Worm (Caenorhabditis elegans) whole organism, late embryonic: ENCODE results near the gene rabr-4.

Experiments used
- K09A11.1 ChIP-seq: sonication (generic microtip); optimal IDR thresholded peaks from 2 replicates; lab custom pipeline; 2017; ENCODE audit warnings: antibody characterized with exemption, mild to moderate bottlenecking, missing genetic modification characterization, missing compliant biosample characterization; ENCODE audit not compliant: insufficient read depth
- Y22D7AL.16 ChIP-seq: sonication (generic microtip); optimal IDR thresholded peaks from 2 replicates; lab custom pipeline; 2016; ENCODE audit warnings: missing genetic modification characterization, missing compliant biosample characterization
- ahr-1 ChIP-seq: sonication (generic microtip); optimal IDR thresholded peaks from 2 replicates; lab custom pipeline; 2016; ENCODE audit warnings: missing genetic modification characterization, missing compliant biosample characterization
- ama-1 ChIP-seq: fragments of 150-350 bp; optimal IDR thresholded peaks from 2 replicates; lab custom pipeline; 2014
- ceh-14 ChIP-seq: sonication (generic microtip); optimal IDR thresholded peaks from 2 replicates; lab custom pipeline; 2016; ENCODE audit warnings: missing genotype, missing genetic modification characterization, missing compliant biosample characterization
- ceh-18 ChIP-seq: sonication (generic microtip); optimal IDR thresholded peaks from 2 replicates; lab custom pipeline; 2016; ENCODE audit warnings: missing genetic modification characterization, missing compliant biosample characterization
- ceh-2 ChIP-seq: sonication (generic microtip); optimal IDR thresholded peaks from 2 replicates; lab custom pipeline; 2016; ENCODE audit warnings: missing genotype, missing genetic modification characterization, missing compliant biosample characterization
- ceh-24 ChIP-seq: sonication (generic microtip); optimal IDR thresholded peaks from 2 replicates; lab custom pipeline; 2016; ENCODE audit warnings: mild to moderate bottlenecking, missing genetic modification characterization, missing compliant biosample characterization
- ceh-31 ChIP-seq: sonication (generic microtip); optimal IDR thresholded peaks from 2 replicates; lab custom pipeline; 2016; ENCODE audit warnings: missing genetic modification characterization, missing compliant biosample characterization
- ceh-34 ChIP-seq: sonication (generic microtip); optimal IDR thresholded peaks from 2 replicates; lab custom pipeline; 2016; ENCODE audit warnings: mild to moderate bottlenecking, missing genetic modification characterization, missing compliant biosample characterization
- ceh-48 ChIP-seq: sonication (generic microtip); optimal IDR thresholded peaks from 2 replicates; lab custom pipeline; 2016; ENCODE audit warnings: missing genetic modification characterization, inconsistent platforms, missing compliant biosample characterization
- ceh-9 ChIP-seq: sonication (generic microtip); optimal IDR thresholded peaks from 2 replicates; lab custom pipeline; 2016; ENCODE audit warnings: mild to moderate bottlenecking, missing genetic modification characterization, inconsistent platforms, missing compliant biosample characterization
- che-1 ChIP-seq: sonication (generic microtip); optimal IDR thresholded peaks from 2 replicates; lab custom pipeline; 2016; ENCODE audit warnings: mild to moderate bottlenecking, missing genetic modification characterization, missing compliant biosample characterization
- dmd-4 ChIP-seq: sonication (generic microtip); optimal IDR thresholded peaks from 2 replicates; lab custom pipeline; 2016; ENCODE audit warnings: borderline replicate concordance, missing genetic modification characterization, missing compliant biosample characterization
- dve-1 ChIP-seq: sonication (generic microtip); optimal IDR thresholded peaks from 2 replicates; lab custom pipeline; 2017; ENCODE audit warnings: antibody characterized with exemption, mild to moderate bottlenecking, missing genetic modification characterization, missing compliant biosample characterization
- elt-2 ChIP-seq: sonication (generic microtip); optimal IDR thresholded peaks from 2 replicates; lab custom pipeline; 2016; ENCODE audit warnings: missing genetic modification reagents, missing genetic modification characterization, missing compliant biosample characterization
- fax-1 ChIP-seq: sonication (generic microtip); optimal IDR thresholded peaks from 2 replicates; lab custom pipeline; 2016; ENCODE audit warnings: missing genotype, missing genetic modification characterization, missing compliant biosample characterization
- fkh-10 ChIP-seq: fragments of 150-350 bp; optimal IDR thresholded peaks from 2 replicates; lab custom pipeline; 2014; ENCODE audit warnings: missing biosample characterization, missing genetic modification reagents, missing genetic modification characterization
- gmeb-2 ChIP-seq: sonication (generic microtip); optimal IDR thresholded peaks from 2 replicates; lab custom pipeline; 2016; ENCODE audit warnings: missing genetic modification characterization, inconsistent platforms, missing compliant biosample characterization
- hlh-13 ChIP-seq: fragments of 200-800 bp; sonication (Bioruptor generic); optimal IDR thresholded peaks from 2 replicates; lab custom pipeline; 2018; ENCODE audit warnings: mild to moderate bottlenecking, missing genetic modification characterization, missing compliant biosample characterization
- hlh-8 ChIP-seq: sonication (generic microtip); optimal IDR thresholded peaks from 2 replicates; lab custom pipeline; 2016; ENCODE audit warnings: missing genotype, missing genetic modification characterization, missing compliant biosample characterization
- nhr-11 ChIP-seq: fragments of 150-350 bp; optimal IDR thresholded peaks from 2 replicates; lab custom pipeline; 2014; ENCODE audit warnings: missing biosample characterization, missing genetic modification characterization
- pag-3 ChIP-seq: sonication (generic microtip); optimal IDR thresholded peaks from 2 replicates; lab custom pipeline; 2016; ENCODE audit warnings: missing compliant biosample characterization, missing genetic modification characterization, borderline replicate concordance
- pat-9 ChIP-seq: fragments of 200-800 bp; sonication (Bioruptor generic); optimal IDR thresholded peaks from 2 replicates; lab custom pipeline; 2018; ENCODE audit warnings: mild to moderate bottlenecking, missing genetic modification characterization, moderate library complexity, missing compliant biosample characterization
- pha-2 ChIP-seq: sonication (generic microtip); optimal IDR thresholded peaks from 2 replicates; lab custom pipeline; 2017; ENCODE audit warnings: mild to moderate bottlenecking, missing genetic modification characterization, missing compliant biosample characterization
- pqm-1 ChIP-seq: sonication (generic microtip); optimal IDR thresholded peaks from 2 replicates; lab custom pipeline; 2016; ENCODE audit warnings: missing genetic modification characterization, missing compliant biosample characterization
- sdc-2 ChIP-seq: sonication (generic microtip); optimal IDR thresholded peaks from 2 replicates; lab custom pipeline; 2016; ENCODE audit warnings: missing genotype, missing genetic modification characterization, missing compliant biosample characterization
- syd-9 ChIP-seq: sonication (generic microtip); optimal IDR thresholded peaks from 2 replicates; lab custom pipeline; 2016; ENCODE audit warnings: mild to moderate bottlenecking, missing genetic modification characterization, moderate library complexity, missing compliant biosample characterization
- ttx-3 ChIP-seq: sonication (generic microtip); optimal IDR thresholded peaks from 2 replicates; lab custom pipeline; 2016; ENCODE audit warnings: missing genetic modification reagents, missing genetic modification characterization, missing compliant biosample characterization
- unc-42 ChIP-seq: sonication (generic microtip); optimal IDR thresholded peaks from 2 replicates; lab custom pipeline; 2016; ENCODE audit warnings: missing genotype, missing genetic modification characterization, missing compliant biosample characterization
- zip-5 ChIP-seq: sonication (generic microtip); optimal IDR thresholded peaks from 2 replicates; lab custom pipeline; 2016; ENCODE audit warnings: missing genetic modification characterization, missing compliant biosample characterization

The rabr-4 gene

ce11 chrV:16163719-16164118 is 31.0 kb upstream of the rabr-4 start, which contains the start of gene F10A3.12:
TSS of gene F10A3.12 (plus strand) at chrV:16164019.
- no peak for TF ChIP-seq unc-42 (tag; lab: Kevin White, UChicago)
- no peak for TF ChIP-seq syd-9 (tag; lab: Kevin White, UChicago)
- TF ChIP-seq zip-5 (tag; lab: Kevin White, UChicago), result no peak
- TF ChIP-seq che-1, result no peak
- TF ChIP-seq hlh-8, result no peak
- no peak for TF ChIP-seq pha-2
- TF ChIP-seq ahr-1 (tag; lab: Kevin White, UChicago), result no peak
- no peak for TF ChIP-seq ceh-48 (tag; lab: Kevin White, UChicago)
- no peak for TF ChIP-seq nhr-11 (tag; lab: Kevin White, UChicago)
- TF ChIP-seq pat-9 (tag; lab: Kevin White, UChicago), result no peak
- no peak for TF ChIP-seq dmd-4
- no peak for TF ChIP-seq ttx-3 (tag; lab: Kevin White, UChicago)
- no peak for TF ChIP-seq ceh-18 (tag; lab: Kevin White, UChicago)
- no peak for TF ChIP-seq gmeb-2 (tag; lab: Kevin White, UChicago)
- no peak for TF ChIP-seq elt-2 (tag; lab: Kevin White, UChicago)
- no peak for TF ChIP-seq fkh-10 (GFP tag; lab: Kevin White, UChicago)
- TF ChIP-seq ceh-34, result no peak
- no peak for TF ChIP-seq ceh-14 (tag; lab: Kevin White, UChicago)

ce11 chrV:16165936-16166335 is 28.8 kb upstream of the rabr-4 start, which contains the start of gene str-108:
TSS of gene str-108 (plus strand) at chrV:16166236.
- TF ChIP-seq ceh-2 (tag; lab: Kevin White, UChicago), result no peak
- TF ChIP-seq ceh-14 (tag; lab: Kevin White, UChicago), result no peak
- TF ChIP-seq ceh-31 (tag; lab: Kevin White, UChicago), result no peak
- no peak for TF ChIP-seq syd-9 (tag; lab: Kevin White, UChicago)
- TF ChIP-seq ceh-9 (tag; lab: Kevin White, UChicago), result no peak
- TF ChIP-seq ceh-24, result no peak
- TF ChIP-seq zip-5 (tag; lab: Kevin White, UChicago), result no peak

DNA sequence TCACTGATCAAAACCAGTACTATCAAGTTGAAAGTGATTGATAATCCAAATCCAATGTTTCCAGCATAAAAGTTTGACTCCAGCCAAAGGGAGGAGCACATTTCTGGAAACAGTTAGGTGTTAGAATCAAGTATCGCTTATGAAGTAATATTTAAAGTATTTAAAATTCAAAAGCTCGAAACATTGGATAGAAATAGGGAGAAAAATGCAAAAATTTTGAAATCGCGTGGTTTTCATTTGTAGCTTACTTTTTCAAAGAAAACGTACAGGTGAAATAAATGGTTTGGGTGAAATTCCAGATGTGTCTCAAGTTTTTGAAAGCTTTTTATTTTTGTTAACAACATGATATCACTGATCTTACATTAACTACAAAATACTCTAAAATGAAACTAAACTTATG is 25.7 kb upstream of the rabr-4 start, which contains the start of gene str-111:
Gene str-111, minus strand, starts transcription at position 101 of the 400 bp plus-strand sequence.
- TF ChIP-seq pag-3 (tag; lab: Kevin White, UChicago), result no peak
- TF ChIP-seq dmd-4, result no peak
- no peak for TF ChIP-seq pqm-1 (tag; lab: Kevin White, UChicago)
- no peak for TF ChIP-seq K09A11.1 (tag; lab: Kevin White, UChicago)
- TF ChIP-seq sdc-2 (tag; lab: Kevin White, UChicago), result no peak

DNA sequence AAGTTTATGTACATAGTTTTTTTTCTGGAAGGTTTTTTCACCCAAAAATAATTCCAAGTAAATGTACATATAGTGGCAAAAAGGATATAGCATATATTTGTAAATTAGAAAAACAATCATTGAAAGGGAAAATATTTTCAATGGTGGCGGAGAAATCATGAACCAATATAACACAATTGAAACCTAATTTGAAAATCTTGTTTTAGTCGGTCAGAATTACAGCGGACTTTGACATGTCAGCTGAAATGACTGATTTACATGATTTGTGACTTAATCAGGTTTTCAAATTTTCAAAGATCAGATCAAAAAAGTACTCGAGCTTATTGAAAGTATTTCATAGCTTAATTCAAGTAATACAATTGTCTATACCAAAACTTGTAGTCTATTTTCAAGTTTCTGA is 23.0 kb upstream of the rabr-4 start, which contains the start of gene K05D4.9:
Gene K05D4.9, minus strand, starts transcription at position 101 of the 400 bp plus-strand sequence.
- no peak for TF ChIP-seq ama-1 (lab: Kevin White, UChicago)
- no peak for TF ChIP-seq fax-1
- TF ChIP-seq dve-1, result no peak
- TF ChIP-seq Y22D7AL.16 (tag; lab: Kevin White, UChicago), result no peak

ce11 chrV:16174109-16174508 is 20.6 kb upstream of the rabr-4 start:
- TF ChIP-seq ceh-9 (tag; lab: Kevin White, UChicago) (no peak), elt-2 (tag; lab: Kevin White, UChicago) (peak; percentile 93)

- TF ChIP-seq elt-2 (tag; lab: Kevin White, UChicago) (peak; percentile 65), hlh-13 (GFP tag; lab: Kevin White, UChicago) (no peak), fkh-10 (GFP tag; lab: Kevin White, UChicago) (no peak), gmeb-2 (tag; lab: Kevin White, UChicago) (no peak)
Observed at ce11 chrV:16175227-16175626, 19.5 kb upstream of the rabr-4 start.
